Worm (Caenorhabditis elegans) whole organism, late embryonic: ENCODE measurements around the gene K07B1.4.
"Not testable (repeated sequence)": the region's sequence is repeated elsewhere in the genome, so short reads cannot be mapped to it uniquely, and the experiment has no call there.

Experiments
- F13H6.1 ChIP-seq: sonication (generic microtip); optimal IDR thresholded peaks from 2 replicates; lab custom pipeline; 2016; ENCODE audit warnings: missing genetic modification characterization, missing compliant biosample characterization
- Y22D7AL.16 ChIP-seq: sonication (generic microtip); optimal IDR thresholded peaks from 2 replicates; lab custom pipeline; 2016; ENCODE audit warnings: missing genetic modification characterization, missing compliant biosample characterization
- ahr-1 ChIP-seq: sonication (generic microtip); optimal IDR thresholded peaks from 2 replicates; lab custom pipeline; 2016; ENCODE audit warnings: missing genetic modification characterization, missing compliant biosample characterization
- ama-1 ChIP-seq: fragments of 150-350 bp; optimal IDR thresholded peaks from 2 replicates; lab custom pipeline; 2014
- ceh-14 ChIP-seq: sonication (generic microtip); optimal IDR thresholded peaks from 2 replicates; lab custom pipeline; 2016; ENCODE audit warnings: missing genotype, missing genetic modification characterization, missing compliant biosample characterization
- ceh-22 ChIP-seq: sonication (generic microtip); optimal IDR thresholded peaks from 2 replicates; lab custom pipeline; 2017; ENCODE audit warnings: missing biosample characterization, missing genetic modification characterization
- ceh-48 ChIP-seq: sonication (generic microtip); optimal IDR thresholded peaks from 2 replicates; lab custom pipeline; 2016; ENCODE audit warnings: missing genetic modification characterization, inconsistent platforms, missing compliant biosample characterization
- ceh-9 ChIP-seq: sonication (generic microtip); optimal IDR thresholded peaks from 2 replicates; lab custom pipeline; 2016; ENCODE audit warnings: mild to moderate bottlenecking, missing genetic modification characterization, inconsistent platforms, missing compliant biosample characterization
- elt-4 ChIP-seq: sonication (generic microtip); optimal IDR thresholded peaks from 2 replicates; lab custom pipeline; 2016; ENCODE audit warnings: missing genetic modification characterization, missing compliant biosample characterization
- hlh-15 ChIP-seq: sonication (generic microtip); optimal IDR thresholded peaks from 2 replicates; lab custom pipeline; 2016; ENCODE audit warnings: missing genetic modification characterization, missing compliant biosample characterization
- lin-11 ChIP-seq: fragments of 200-800 bp; sonication (Bioruptor generic); optimal IDR thresholded peaks from 2 replicates; lab custom pipeline; 2018; ENCODE audit warnings: mild to moderate bottlenecking, missing genetic modification characterization, missing compliant biosample characterization
- nfya-1 ChIP-seq: sonication (generic microtip); optimal IDR thresholded peaks from 2 replicates; lab custom pipeline; 2017; ENCODE audit warnings: missing genetic modification characterization, mild to moderate bottlenecking, missing compliant biosample characterization, antibody characterized with exemption, moderate library complexity
- pat-9 ChIP-seq: fragments of 200-800 bp; sonication (Bioruptor generic); optimal IDR thresholded peaks from 2 replicates; lab custom pipeline; 2018; ENCODE audit warnings: mild to moderate bottlenecking, missing genetic modification characterization, moderate library complexity, missing compliant biosample characterization
- sdc-2 ChIP-seq: sonication (generic microtip); optimal IDR thresholded peaks from 2 replicates; lab custom pipeline; 2016; ENCODE audit warnings: missing genotype, missing genetic modification characterization, missing compliant biosample characterization
- sox-4 ChIP-seq: sonication (generic microtip); optimal IDR thresholded peaks from 2 replicates; lab custom pipeline; 2017; ENCODE audit warnings: mild to moderate bottlenecking, missing genetic modification characterization, inconsistent platforms, missing compliant biosample characterization
- unc-42 ChIP-seq: sonication (generic microtip); optimal IDR thresholded peaks from 2 replicates; lab custom pipeline; 2016; ENCODE audit warnings: missing genotype, missing genetic modification characterization, missing compliant biosample characterization
- ztf-16 ChIP-seq: sonication (generic microtip); optimal IDR thresholded peaks from 2 replicates; lab custom pipeline; 2017; ENCODE audit warnings: missing genetic modification characterization, missing compliant biosample characterization

K07B1.4 gene

ce11 chrV:9376417-9376816 lies 47.6 kb downstream of the K07B1.4 start, which contains the start of gene E02C12.19:
TSS of gene E02C12.19 (minus strand) at chrV:9376517.
- TF ChIP-seq unc-42 (tag; lab: Kevin White, UChicago) (no peak), pat-9 (no peak), elt-4 (no peak), sdc-2 (tag; lab: Kevin White, UChicago) (no peak), Y22D7AL.16 (tag; lab: Kevin White, UChicago) (no peak), nfya-1 (tag; lab: Kevin White, UChicago) (no peak), F13H6.1 (tag; lab: Kevin White, UChicago) (no peak), hlh-15 (tag; lab: Kevin White, UChicago) (no peak), lin-11 (tag; lab: Kevin White, UChicago) (no peak), ama-1 (lab: Kevin White, UChicago) (no peak)

- TF ChIP-seq ama-1 (lab: Kevin White, UChicago) = no peak
- no peak for TF ChIP-seq ahr-1 (tag; lab: Kevin White, UChicago)
- no peak for TF ChIP-seq ceh-22 (tag; lab: Kevin White, UChicago)
- no peak for TF ChIP-seq ceh-14
- no peak for TF ChIP-seq ceh-48 (tag; lab: Kevin White, UChicago)
Measured at ce11 chrV:9378335-9378734, 49.6 kb downstream of the K07B1.4 start, which contains the start of gene E02C12.10. TSS of gene E02C12.10 (minus strand) at chrV:9378409.

- not testable (repeated sequence) for TF ChIP-seq sox-4, ceh-9, ztf-16 (tag; lab: Kevin White, UChicago)
Measured at ce11 chrV:9379808-9380207, 51.0 kb downstream of the K07B1.4 start, which contains the start of gene E02C12.11. TSS of gene E02C12.11 (minus strand) at chrV:9379908.
